Worm (Caenorhabditis elegans) whole organism, L4 larva: ENCODE data around the gene sgt-1.

Experiments used
- D1046.2 ChIP-seq: fragments of 200-800 bp; sonication (Bioruptor generic); IDR thresholded peaks from 2 replicates; pipeline ENCODE4 v1.3.6; 2022; ENCODE audit warnings: missing genetic modification characterization, missing compliant biosample characterization
- F49E8.2 ChIP-seq: sonication (generic microtip); optimal IDR thresholded peaks from 2 replicates; lab custom pipeline; 2016; ENCODE audit warnings: missing compliant biosample characterization, mild to moderate bottlenecking, missing genetic modification characterization, borderline replicate concordance
- Y75B8A.6 ChIP-seq: fragments of 200-800 bp; sonication (Bioruptor generic); IDR thresholded peaks from 2 replicates; pipeline ENCODE4 v1.3.6; 2022; ENCODE audit warnings: missing genetic modification reagents, missing genetic modification characterization, missing compliant biosample characterization
- ZK337.2 ChIP-seq: fragments of 200-800 bp; sonication (Bioruptor generic); IDR thresholded peaks from 2 replicates; pipeline ENCODE4 v1.3.6; 2022; ENCODE audit warnings: missing genetic modification reagents, missing genetic modification characterization, missing compliant biosample characterization
- aha-1 ChIP-seq: fragments of 150-350 bp; peaks from one replicate; lab custom pipeline; 2014; ENCODE audit warnings: missing biosample characterization, missing genetic modification characterization
- arid-1 ChIP-seq: fragments of 200-800 bp; sonication (Bioruptor generic); conservative IDR thresholded peaks from 2 replicates; pipeline ENCODE4 v1.3.6; 2022; ENCODE audit warnings: missing genetic modification reagents, missing genetic modification characterization, missing compliant biosample characterization
- attf-4 ChIP-seq: sonication (generic microtip); optimal IDR thresholded peaks from 3 replicates; lab custom pipeline; 2017; ENCODE audit warnings: missing biosample characterization, missing genetic modification characterization
- ceh-20 ChIP-seq: fragments of 200-800 bp; sonication (Bioruptor generic); IDR thresholded peaks from 2 replicates; pipeline ENCODE4 v1.3.6; 2022; ENCODE audit warnings: missing genetic modification reagents, missing genetic modification characterization, missing compliant biosample characterization
- ceh-28 ChIP-seq: fragments of 150-350 bp; optimal IDR thresholded peaks from 2 replicates; lab custom pipeline; 2014; ENCODE audit warnings: missing biosample characterization, missing genetic modification reagents, missing genetic modification characterization
- ceh-62 ChIP-seq: sonication (generic microtip); optimal IDR thresholded peaks from 2 replicates; lab custom pipeline; 2017; ENCODE audit warnings: missing biosample characterization, missing genetic modification characterization
- ceh-82 ChIP-seq: sonication (generic microtip); optimal IDR thresholded peaks from 2 replicates; lab custom pipeline; 2017; ENCODE audit warnings: missing biosample characterization, missing genetic modification characterization
- ces-1 ChIP-seq: fragments of 150-350 bp; sonication (generic microtip); optimal IDR thresholded peaks from 4 replicates; lab custom pipeline; 2014; ENCODE audit warnings: missing biosample characterization, missing genetic modification reagents, missing genetic modification characterization
- ctbp-1 ChIP-seq: fragments of 200-800 bp; sonication (Bioruptor generic); IDR thresholded peaks from 2 replicates; pipeline ENCODE4 v1.3.6; 2022; ENCODE audit warnings: missing genetic modification reagents, missing genetic modification characterization, missing compliant biosample characterization
- daf-16 ChIP-seq, 3 experiments: sonication (generic microtip); optimal IDR thresholded peaks; 2 replicates each; lab custom pipeline; 2016 to 2017; ENCODE audit warnings: missing genetic modification characterization in 3 of 3, missing genetic modification reagents in 3 of 3, mild to moderate bottlenecking in 2 of 3, missing compliant biosample characterization in 2 of 3, missing biosample characterization in 1 of 3, moderate library complexity in 1 of 3
- dmd-6 ChIP-seq: fragments of 200-800 bp; sonication (Bioruptor generic); IDR thresholded peaks from 2 replicates; pipeline ENCODE4 v1.3.6; 2022; ENCODE audit warnings: missing genetic modification reagents, missing genetic modification characterization, missing compliant biosample characterization
- dpl-1 ChIP-seq: fragments of 150-350 bp; optimal IDR thresholded peaks from 2 replicates; lab custom pipeline; 2014; ENCODE audit warnings: missing biosample characterization, missing genetic modification reagents, missing genetic modification characterization
- egl-43 ChIP-seq: fragments of 200-800 bp; sonication (Bioruptor generic); IDR thresholded peaks from 2 replicates; pipeline ENCODE4 v1.3.6; 2022; ENCODE audit warnings: missing genetic modification reagents, missing genetic modification characterization, missing compliant biosample characterization
- hmg-1.1 ChIP-seq: fragments of 200-800 bp; sonication (Bioruptor generic); IDR thresholded peaks from 2 replicates; pipeline ENCODE4 v1.3.6; 2022; ENCODE audit warnings: missing genetic modification reagents, missing genetic modification characterization, missing compliant biosample characterization
- jun-1 ChIP-seq: fragments of 150-350 bp; optimal IDR thresholded peaks from 2 replicates; lab custom pipeline; 2014; ENCODE audit warnings: missing biosample characterization, missing genetic modification reagents, missing genetic modification characterization
- lin-1 ChIP-seq: fragments of 200-800 bp; sonication (Bioruptor generic); IDR thresholded peaks from 2 replicates; pipeline ENCODE4 v1.3.6; 2022; ENCODE audit warnings: missing genetic modification reagents, missing genetic modification characterization, missing compliant biosample characterization
- lir-3 ChIP-seq: sonication (generic microtip); optimal IDR thresholded peaks from 2 replicates; lab custom pipeline; 2016; ENCODE audit warnings: mild to moderate bottlenecking, missing genetic modification characterization, missing compliant biosample characterization
- mdl-1 ChIP-seq, 2 experiments: fragments of 150-350 bp in 1 of 2; sonication (generic microtip) in 1 of 2; optimal IDR thresholded peaks; 2 replicates each; lab custom pipeline; 2014 to 2017; ENCODE audit warnings: missing biosample characterization in 2 of 2, missing genetic modification characterization in 2 of 2
- mdt-29 ChIP-seq: fragments of 200-800 bp; sonication (Bioruptor generic); IDR thresholded peaks from 2 replicates; pipeline ENCODE4 v1.3.6; 2022; ENCODE audit warnings: missing genetic modification reagents, missing genetic modification characterization, missing compliant biosample characterization
- mes-2 ChIP-seq: sonication (generic microtip); optimal IDR thresholded peaks from 2 replicates; lab custom pipeline; 2016; ENCODE audit warnings: missing genotype, mild to moderate bottlenecking, missing genetic modification characterization, missing compliant biosample characterization; ENCODE audit not compliant: poor library complexity, severe bottlenecking
- mxl-2 ChIP-seq: fragments of 200-800 bp; sonication (Bioruptor generic); conservative IDR thresholded peaks from 2 replicates; pipeline ENCODE4 v1.3.6; 2022; ENCODE audit warnings: missing genetic modification reagents, missing genetic modification characterization, missing compliant biosample characterization
- mxl-3 ChIP-seq: fragments of 200-800 bp; sonication (Bioruptor generic); optimal IDR thresholded peaks from 2 replicates; lab custom pipeline; 2018; ENCODE audit warnings: mild to moderate bottlenecking, missing genetic modification characterization, missing compliant biosample characterization
- nhr-25 ChIP-seq: sonication (generic microtip); optimal IDR thresholded peaks from 2 replicates; lab custom pipeline; 2017; ENCODE audit warnings: missing genetic modification characterization, mild to moderate bottlenecking, missing compliant biosample characterization, antibody characterized with exemption, moderate library complexity, borderline replicate concordance; ENCODE audit not compliant: insufficient read depth
- nhr-28 ChIP-seq: fragments of 150-350 bp; optimal IDR thresholded peaks from 2 replicates; lab custom pipeline; 2014; ENCODE audit warnings: missing biosample characterization, missing genetic modification characterization
- nhr-48 ChIP-seq: sonication (generic microtip); optimal IDR thresholded peaks from 2 replicates; lab custom pipeline; 2016; ENCODE audit warnings: mild to moderate bottlenecking, missing genetic modification characterization, missing compliant biosample characterization
- php-3 ChIP-seq: fragments of 200-800 bp; sonication (Bioruptor generic); IDR thresholded peaks from 2 replicates; pipeline ENCODE4 v1.3.6; 2022; ENCODE audit warnings: missing genetic modification reagents, missing genetic modification characterization, missing compliant biosample characterization
- pqm-1 ChIP-seq: sonication (generic microtip); optimal IDR thresholded peaks from 2 replicates; lab custom pipeline; 2017; ENCODE audit warnings: missing biosample characterization, missing genetic modification characterization
- rbr-2 ChIP-seq: sonication (generic microtip); optimal IDR thresholded peaks from 2 replicates; lab custom pipeline; 2016; ENCODE audit warnings: missing genotype, missing genetic modification characterization, missing compliant biosample characterization
- sdz-12 ChIP-seq: fragments of 200-800 bp; sonication (Bioruptor generic); optimal IDR thresholded peaks from 2 replicates; lab custom pipeline; 2018; ENCODE audit warnings: mild to moderate bottlenecking, missing genetic modification characterization, missing compliant biosample characterization
- spr-1 ChIP-seq: sonication (generic microtip); optimal IDR thresholded peaks from 2 replicates; lab custom pipeline; 2016; ENCODE audit warnings: mild to moderate bottlenecking, missing genetic modification characterization, missing compliant biosample characterization
- tag-97 ChIP-seq: fragments of 200-800 bp; sonication (Bioruptor generic); IDR thresholded peaks from 2 replicates; pipeline ENCODE4 v1.3.6; 2022; ENCODE audit warnings: missing genetic modification characterization, missing compliant biosample characterization
- unc-62 ChIP-seq, 3 experiments: fragments of 150-350 bp in 1 of 3; sonication (generic microtip); optimal IDR thresholded peaks in 2 of 3; peaks in 1 of 3; 1 replicate in 1 of 3; 2 replicates in 2 of 3; lab custom pipeline; 2014 to 2017; ENCODE audit warnings: missing biosample characterization in 3 of 3, missing genetic modification characterization in 3 of 3, missing genetic modification reagents in 3 of 3, missing genotype in 1 of 3
- vab-7 ChIP-seq: fragments of 200-800 bp; sonication (Bioruptor generic); IDR thresholded peaks from 2 replicates; pipeline ENCODE4 v1.3.6; 2022; ENCODE audit warnings: missing genetic modification reagents, missing genetic modification characterization, missing compliant biosample characterization
- zip-11 ChIP-seq: fragments of 200-800 bp; sonication (Bioruptor generic); IDR thresholded peaks from 2 replicates; pipeline ENCODE4 v1.3.6; 2022; ENCODE audit warnings: missing genetic modification characterization, missing compliant biosample characterization

sgt-1 gene

DNA sequence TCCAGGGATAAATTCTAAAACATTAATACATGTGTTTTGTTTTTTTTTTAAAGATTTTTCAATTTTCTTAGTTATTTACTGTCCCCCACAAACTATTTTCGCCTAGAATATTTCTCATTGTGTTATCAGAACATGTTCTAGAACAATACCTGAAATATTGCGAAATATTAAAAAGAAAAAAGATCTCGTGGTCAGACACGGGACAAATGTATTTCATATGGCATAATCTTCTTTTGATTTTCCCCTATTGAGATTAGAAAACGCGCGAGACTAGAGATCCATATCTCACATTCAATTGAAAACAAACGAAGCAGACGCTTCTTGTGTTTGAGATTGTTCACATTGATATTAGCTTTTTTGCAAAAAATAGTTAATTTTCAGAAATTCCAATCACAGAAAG lies 47.5 kb downstream of the sgt-1 start (continued):
- TF ChIP-seq mxl-3 (GFP tag; lab: Kevin White, UChicago) (no peak), ctbp-1 (GFP tag; lab: Robert Waterston, UW) (no peak), nhr-25 (tag; lab: Kevin White, UChicago) (no peak), ceh-20 (GFP tag; lab: Robert Waterston, UW) (no peak), mxl-2 (GFP tag; lab: Robert Waterston, UW) (no peak), arid-1 (GFP tag; lab: Robert Waterston, UW) (no peak), hmg-1.1 (no peak), dmd-6 (GFP tag; lab: Robert Waterston, UW) (peak; percentile 24; the same call in 1 of the 2 replicates), ceh-62 (tag; lab: Kevin White, UChicago) (no peak), jun-1 (no peak), nhr-48 (tag; lab: Kevin White, UChicago) (no peak), mdt-29 (GFP tag; lab: Robert Waterston, UW) (0 out of 2 replicates have a peak, but pooled peaks have one; percentile 58), php-3 (no peak), mdl-1 (tag; optimal IDR thresholded peaks at IDR 0.05; lab: Kevin White, UChicago) (peak in 1 of 2 experiments; percentile 36), mes-2 (no peak), Y75B8A.6 (GFP tag; lab: Robert Waterston, UW) (no peak), D1046.2 (GFP tag; lab: Robert Waterston, UW) (no peak), zip-11 (GFP tag; lab: Robert Waterston, UW) (no peak), sdz-12 (no peak), rbr-2 (tag; lab: Kevin White, UChicago) (no peak), spr-1 (tag; lab: Kevin White, UChicago) (no peak), attf-4 (tag; lab: Kevin White, UChicago) (no peak)

ce11 chrII:4855489-4855888 lies 48.1 kb downstream of the sgt-1 start:
- TF ChIP-seq egl-43 (GFP tag; lab: Robert Waterston, UW), result no peak
- TF ChIP-seq tag-97 (GFP tag; lab: Robert Waterston, UW), result 0 out of 2 replicates have a peak, but pooled peaks have one; percentile 75
- TF ChIP-seq dpl-1 (GFP tag; lab: Kevin White, UChicago), result peak; percentile 13
- 0 out of 2 replicates have a peak, but pooled peaks have one; percentile 9 for TF ChIP-seq dmd-6 (GFP tag; lab: Robert Waterston, UW)
- peak; percentile 90 for TF ChIP-seq aha-1
- TF ChIP-seq ceh-82 (tag; lab: Kevin White, UChicago), result no peak
- peak; percentile 48 for TF ChIP-seq ces-1 (GFP tag; lab: Kevin White, UChicago)
- TF ChIP-seq ZK337.2 (GFP tag; lab: Robert Waterston, UW), result no peak
- TF ChIP-seq, all 104 proteins: peak for 5

DNA sequence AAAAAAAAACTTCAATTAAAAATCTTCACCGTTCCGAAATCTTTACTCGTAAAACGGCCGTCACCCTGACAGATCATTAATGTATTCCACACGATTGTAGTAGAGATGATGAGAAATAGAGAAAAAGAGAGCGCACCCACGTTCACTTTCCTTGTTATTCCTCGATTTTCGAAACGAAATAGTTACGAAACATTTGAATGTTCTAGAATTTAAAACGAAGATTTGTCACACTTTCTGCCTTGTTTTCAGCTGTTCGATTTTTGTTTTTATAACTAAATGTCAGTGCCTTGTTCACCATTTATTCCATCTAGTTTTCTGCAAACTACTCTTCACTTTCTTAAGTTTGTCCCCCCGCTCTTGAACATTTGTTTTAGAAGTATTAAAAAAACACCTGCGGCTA lies 48.8 kb downstream of the sgt-1 start:
- TF ChIP-seq ctbp-1 (GFP tag; lab: Robert Waterston, UW) (no peak), pqm-1 (tag; lab: Kevin White, UChicago) (no peak), daf-16 (GFP tag; optimal IDR thresholded peaks at IDR 0.05; lab: Kevin White, UChicago) (no peak), daf-16 (tag; optimal IDR thresholded peaks at IDR 0.05; lab: Kevin White, UChicago) (peak; percentile 11), lir-3 (no peak), unc-62 (GFP tag; optimal IDR thresholded peaks at IDR 0.05 in 1 of 2; lab: Kevin White, UChicago) (peak in 1 of 2 experiments; percentile 60), unc-62 (tag; optimal IDR thresholded peaks at IDR 0.05; lab: Kevin White, UChicago) (no peak), vab-7 (GFP tag; lab: Robert Waterston, UW) (no peak), mxl-3 (GFP tag; lab: Kevin White, UChicago) (no peak), ceh-28 (no peak), nhr-28 (peak; percentile 18), F49E8.2 (tag; lab: Kevin White, UChicago) (no peak), dmd-6 (GFP tag; lab: Robert Waterston, UW) (no peak), lin-1 (GFP tag; lab: Robert Waterston, UW) (no peak)
